Worm (Caenorhabditis elegans) whole organism, early embryonic: ENCODE results near the gene nas-21.

Experiments used
- B0310.2 ChIP-seq: sonication (generic microtip); optimal IDR thresholded peaks from 2 replicates; lab custom pipeline; 2016; ENCODE audit warnings: mild to moderate bottlenecking, missing genetic modification characterization, missing compliant biosample characterization
- F13C5.2 ChIP-seq: sonication (generic microtip); optimal IDR thresholded peaks from 2 replicates; lab custom pipeline; 2017; ENCODE audit warnings: mild to moderate bottlenecking, missing genetic modification characterization, inconsistent platforms, missing compliant biosample characterization
- aly-1 ChIP-seq: sonication (generic microtip); optimal IDR thresholded peaks from 2 replicates; lab custom pipeline; 2016; ENCODE audit warnings: missing genetic modification characterization, missing compliant biosample characterization
- ama-1 ChIP-seq: fragments of 150-350 bp; optimal IDR thresholded peaks from 2 replicates; lab custom pipeline; 2014
- ceh-13 ChIP-seq: fragments of 200-800 bp; sonication (Bioruptor generic); optimal IDR thresholded peaks from 2 replicates; lab custom pipeline; 2018; ENCODE audit warnings: mild to moderate bottlenecking, missing genetic modification characterization, missing compliant biosample characterization
- ceh-36 ChIP-seq: sonication (generic microtip); optimal IDR thresholded peaks from 2 replicates; lab custom pipeline; 2016; ENCODE audit warnings: missing genetic modification characterization, inconsistent platforms, missing compliant biosample characterization
- ets-7 ChIP-seq: sonication (generic microtip); optimal IDR thresholded peaks from 2 replicates; lab custom pipeline; 2016; ENCODE audit warnings: missing genotype, missing genetic modification characterization, missing compliant biosample characterization
- flt-1 ChIP-seq: fragments of 200-800 bp; sonication (Bioruptor generic); IDR thresholded peaks from 2 replicates; pipeline ENCODE4 v1.3.6; 2022; ENCODE audit warnings: missing genetic modification characterization, missing compliant biosample characterization
- hmbx-1 ChIP-seq: sonication (generic microtip); optimal IDR thresholded peaks from 2 replicates; lab custom pipeline; 2016; ENCODE audit warnings: mild to moderate bottlenecking, missing genetic modification characterization, missing compliant biosample characterization
- hmg-4 ChIP-seq: fragments of 200-800 bp; sonication (Bioruptor generic); optimal IDR thresholded peaks from 2 replicates; lab custom pipeline; 2018; ENCODE audit warnings: mild to moderate bottlenecking, missing genetic modification characterization, missing compliant biosample characterization
- hnd-1 ChIP-seq: sonication (generic microtip); optimal IDR thresholded peaks from 2 replicates; lab custom pipeline; 2016; ENCODE audit warnings: missing genetic modification characterization, missing compliant biosample characterization
- pes-1 ChIP-seq: fragments of 200-800 bp; sonication (Bioruptor generic); IDR thresholded peaks from 2 replicates; pipeline ENCODE4 v1.3.6; 2022; ENCODE audit warnings: missing genetic modification reagents, missing genetic modification characterization, missing compliant biosample characterization
- scrt-1 ChIP-seq: fragments of 200-800 bp; sonication (Bioruptor generic); IDR thresholded peaks from 2 replicates; pipeline ENCODE4 v1.3.6; 2022; ENCODE audit warnings: missing genetic modification characterization, missing compliant biosample characterization
- sea-1 ChIP-seq: fragments of 200-800 bp; sonication (Bioruptor generic); conservative IDR thresholded peaks from 2 replicates; pipeline ENCODE4 v1.3.6; 2022; ENCODE audit warnings: missing genetic modification characterization, missing compliant biosample characterization
- tbx-11 ChIP-seq: fragments of 200-800 bp; sonication (Bioruptor generic); IDR thresholded peaks from 2 replicates; pipeline ENCODE4 v1.3.6; 2022; ENCODE audit warnings: missing genetic modification characterization, missing compliant biosample characterization
- tbx-37 ChIP-seq: fragments of 200-800 bp; sonication (Bioruptor generic); conservative IDR thresholded peaks from 2 replicates; pipeline ENCODE4 v1.3.6; 2022; ENCODE audit warnings: missing genetic modification reagents, missing genetic modification characterization, missing compliant biosample characterization
- tra-4 ChIP-seq: sonication (generic microtip); optimal IDR thresholded peaks from 2 replicates; lab custom pipeline; 2017; ENCODE audit warnings: missing genetic modification characterization, missing compliant biosample characterization

The nas-21 gene

ce11 chrV:11472209-11472608, at the start of gene nas-21, which contains the start of gene nas-20:
Gene nas-21 (plus strand): TSS chrV:11472564.
Gene nas-20 (minus strand): TSS chrV:11472309.
- no peak for TF ChIP-seq hnd-1 (tag; lab: Kevin White, UChicago)
- no peak for TF ChIP-seq tbx-11 (GFP tag; lab: Robert Waterston, UW)
- no peak for TF ChIP-seq aly-1 (tag; lab: Kevin White, UChicago)
- TF ChIP-seq scrt-1: no peak
- no peak for TF ChIP-seq ceh-13
- TF ChIP-seq tra-4 (tag; lab: Kevin White, UChicago): no peak
- no peak for TF ChIP-seq F13C5.2 (tag; lab: Kevin White, UChicago)
- TF ChIP-seq hmg-4 (GFP tag; lab: Kevin White, UChicago): no peak
- TF ChIP-seq ama-1 (lab: Kevin White, UChicago): no peak
- TF ChIP-seq sea-1 (GFP tag; lab: Robert Waterston, UW): no peak
- TF ChIP-seq ets-7 (tag; lab: Kevin White, UChicago): no peak
- no peak for TF ChIP-seq pes-1 (GFP tag; lab: Robert Waterston, UW)
- no peak for TF ChIP-seq tbx-37

- TF ChIP-seq sea-1 (GFP tag; lab: Robert Waterston, UW) (no peak), hmbx-1 (no peak), scrt-1 (no peak), tra-4 (tag; lab: Kevin White, UChicago) (no peak), ets-7 (tag; lab: Kevin White, UChicago) (no peak), tbx-37 (no peak), F13C5.2 (tag; lab: Kevin White, UChicago) (no peak), ceh-13 (no peak), pes-1 (GFP tag; lab: Robert Waterston, UW) (no peak), ceh-36 (tag; lab: Kevin White, UChicago) (no peak), ama-1 (lab: Kevin White, UChicago) (no peak), hnd-1 (tag; lab: Kevin White, UChicago) (no peak), tbx-11 (GFP tag; lab: Robert Waterston, UW) (no peak), aly-1 (tag; lab: Kevin White, UChicago) (no peak), flt-1 (GFP tag; lab: Robert Waterston, UW) (no peak)
Observed at ce11 chrV:11424565-11424964, 47.8 kb upstream of the nas-21 start, which contains the start of gene T26H10.2. Gene T26H10.2 (minus strand): TSS chrV:11424665.

ce11 chrV:11428728-11429127, 43.6 kb upstream of the nas-21 start:
- TF ChIP-seq ceh-36 (tag; lab: Kevin White, UChicago): no peak
- TF ChIP-seq ets-7 (tag; lab: Kevin White, UChicago): no peak
- TF ChIP-seq pes-1 (GFP tag; lab: Robert Waterston, UW): no peak
- TF ChIP-seq flt-1 (GFP tag; lab: Robert Waterston, UW): no peak
- no peak for TF ChIP-seq B0310.2
- TF ChIP-seq tbx-37: no peak
- no peak for TF ChIP-seq F13C5.2 (tag; lab: Kevin White, UChicago)
- no peak for TF ChIP-seq tbx-11 (GFP tag; lab: Robert Waterston, UW)
- no peak for TF ChIP-seq sea-1 (GFP tag; lab: Robert Waterston, UW)
- TF ChIP-seq tra-4 (tag; lab: Kevin White, UChicago): no peak

ce11 chrV:11430823-11431222, 41.5 kb upstream of the nas-21 start:
- TF ChIP-seq hmg-4 (GFP tag; lab: Kevin White, UChicago) (no peak), B0310.2 (no peak), hmbx-1 (no peak), tbx-11 (GFP tag; lab: Robert Waterston, UW) (no peak), ceh-13 (no peak), tbx-37 (no peak), sea-1 (GFP tag; lab: Robert Waterston, UW) (no peak), F13C5.2 (tag; lab: Kevin White, UChicago) (no peak), ets-7 (tag; lab: Kevin White, UChicago) (no peak), flt-1 (GFP tag; lab: Robert Waterston, UW) (no peak), tra-4 (tag; lab: Kevin White, UChicago) (no peak), aly-1 (tag; lab: Kevin White, UChicago) (no peak), hnd-1 (tag; lab: Kevin White, UChicago) (no peak), ceh-36 (tag; lab: Kevin White, UChicago) (no peak)

ce11 chrV:11435242-11435641, 37.1 kb upstream of the nas-21 start:
- TF ChIP-seq tbx-11 (GFP tag; lab: Robert Waterston, UW) (no peak), ets-7 (tag; lab: Kevin White, UChicago) (no peak), F13C5.2 (tag; lab: Kevin White, UChicago) (no peak)

ce11 chrV:11436407-11436806, 36.0 kb upstream of the nas-21 start:
- TF ChIP-seq flt-1 (GFP tag; lab: Robert Waterston, UW) (no peak), F13C5.2 (tag; lab: Kevin White, UChicago) (no peak), sea-1 (GFP tag; lab: Robert Waterston, UW) (no peak), aly-1 (tag; lab: Kevin White, UChicago) (no peak), tbx-11 (GFP tag; lab: Robert Waterston, UW) (no peak), ceh-13 (no peak), ets-7 (tag; lab: Kevin White, UChicago) (no peak), tbx-37 (no peak), pes-1 (GFP tag; lab: Robert Waterston, UW) (no peak), tra-4 (tag; lab: Kevin White, UChicago) (no peak), ceh-36 (tag; lab: Kevin White, UChicago) (no peak), hmbx-1 (no peak)

- TF ChIP-seq ceh-13 (no peak), aly-1 (tag; lab: Kevin White, UChicago) (no peak), tbx-11 (GFP tag; lab: Robert Waterston, UW) (no peak), flt-1 (GFP tag; lab: Robert Waterston, UW) (no peak)
Observed at ce11 chrV:11438464-11438863, 33.9 kb upstream of the nas-21 start, which contains the start of gene dmsr-1. Gene dmsr-1 (plus strand): TSS chrV:11438764.

- no peak for TF ChIP-seq B0310.2
- TF ChIP-seq F13C5.2 (tag; lab: Kevin White, UChicago): no peak
- no peak for TF ChIP-seq hnd-1 (tag; lab: Kevin White, UChicago)
- no peak for TF ChIP-seq ets-7 (tag; lab: Kevin White, UChicago)
- TF ChIP-seq tbx-11 (GFP tag; lab: Robert Waterston, UW): no peak
- TF ChIP-seq tbx-37: no peak
- TF ChIP-seq ceh-36 (tag; lab: Kevin White, UChicago): no peak
Observed at ce11 chrV:11439202-11439601, 33.2 kb upstream of the nas-21 start.
